Fruit fly (Drosophila melanogaster) S2 (cell line): ENCODE measurements around the gene CTCF.

ENCODE experiments used
- CG8478 ChIP-seq: fragments of >200 bp; optimal IDR thresholded peaks from 2 replicates; lab custom pipeline; 2018
- CTCF ChIP-seq, 2 experiments: fragments of >200 bp; optimal IDR thresholded peaks; 2 replicates each; lab custom pipeline; 2018

The CTCF gene

DNA sequence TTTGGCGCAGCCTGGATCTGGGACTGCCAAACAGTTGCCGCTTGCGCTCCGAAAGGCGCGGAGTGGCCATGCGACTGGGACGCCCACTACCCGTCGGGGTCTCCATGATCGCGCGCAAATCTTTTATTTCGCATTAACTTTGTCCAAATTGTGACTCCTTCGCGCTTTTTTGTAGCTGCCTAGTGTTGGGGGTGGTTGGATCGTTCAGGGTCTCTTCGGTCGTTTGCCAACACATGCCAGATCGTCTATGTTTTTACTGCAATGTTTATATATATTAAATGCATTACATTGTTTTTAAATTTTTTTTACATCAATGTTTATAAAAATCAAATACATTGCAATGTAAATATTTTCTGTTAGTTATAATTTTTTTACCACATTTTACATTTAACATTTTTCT lies 17.7 kb downstream of the CTCF start:
- TF ChIP-seq CTCF (optimal IDR thresholded peaks at IDR 0.05; lab: Kevin White, UChicago) (no peak), CG8478 (lab: Kevin White, UChicago) (no peak)

DNA sequence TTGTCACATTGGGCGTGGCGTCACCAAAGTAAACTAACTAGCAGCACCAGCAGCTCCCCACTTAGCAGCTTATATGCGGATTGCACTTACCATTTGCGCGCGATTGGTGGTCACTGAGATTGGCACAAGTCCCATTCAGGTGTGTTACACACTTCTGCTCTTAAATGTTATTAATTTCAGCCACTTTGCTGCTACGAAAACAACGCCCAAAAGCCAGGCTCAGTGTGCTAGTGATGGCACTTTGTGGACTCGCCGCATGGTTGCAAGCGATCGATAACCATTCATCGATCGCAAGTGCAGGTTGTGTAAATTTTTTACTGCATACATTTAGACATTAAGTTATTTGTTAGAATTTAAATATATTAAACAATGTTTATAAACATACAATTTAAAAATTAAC lies 21.5 kb downstream of the CTCF start, which contains the start of the genes wrm1 and wrm2:
TSS of gene wrm1 (minus strand) at position 237 of the 400 bp plus-strand sequence.
TSS of gene wrm2 (minus strand) at position 237 of the 400 bp plus-strand sequence.
- TF ChIP-seq CTCF (optimal IDR thresholded peaks at IDR 0.05; lab: Kevin White, UChicago) = no peak
- TF ChIP-seq CG8478 (lab: Kevin White, UChicago) = no peak

DNA sequence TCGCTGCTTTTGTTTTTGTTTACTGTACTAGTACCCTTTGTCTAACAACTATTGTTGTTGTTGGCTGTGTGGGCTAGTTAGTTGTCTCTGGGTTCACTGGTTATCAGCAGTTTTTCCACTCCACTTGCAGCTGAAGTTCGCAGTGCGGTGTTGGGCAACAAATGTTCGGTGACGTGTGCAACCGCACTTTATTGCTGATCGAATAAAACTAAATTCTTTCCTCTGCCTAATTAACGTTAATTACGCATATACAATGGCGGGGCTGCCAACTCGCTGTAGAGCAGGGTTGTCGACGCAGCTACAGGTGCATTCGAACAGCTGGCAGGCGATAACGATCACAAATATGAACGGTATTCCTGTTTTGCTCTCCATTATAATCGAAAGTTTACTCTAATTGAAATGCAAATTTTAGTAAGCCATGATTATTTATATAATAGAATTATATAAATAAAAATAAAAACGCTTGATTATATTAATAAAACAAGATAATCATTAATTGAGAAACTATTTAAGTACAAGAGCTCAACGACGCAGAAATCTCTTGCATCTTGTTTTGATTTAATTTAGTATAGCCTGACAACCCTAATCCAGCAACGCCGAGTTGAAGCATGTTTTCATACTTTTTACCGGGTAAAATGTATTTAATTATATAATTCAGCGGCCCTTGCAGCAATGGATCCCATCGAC lies 27.8 kb downstream of the CTCF start, which contains the start of the genes mrva, CG42307 and mus312:
TSS of gene mrva (minus strand) at position 276 of the 687 bp plus-strand sequence.
TSS of gene CG42307 (plus strand) at position 566 of the 687 bp plus-strand sequence.
TSS of gene mus312 (plus strand) at position 566 of the 687 bp plus-strand sequence.
- TF ChIP-seq CTCF (optimal IDR thresholded peaks at IDR 0.05; lab: Kevin White, UChicago) = no peak
- no peak for TF ChIP-seq CG8478 (lab: Kevin White, UChicago)

DNA sequence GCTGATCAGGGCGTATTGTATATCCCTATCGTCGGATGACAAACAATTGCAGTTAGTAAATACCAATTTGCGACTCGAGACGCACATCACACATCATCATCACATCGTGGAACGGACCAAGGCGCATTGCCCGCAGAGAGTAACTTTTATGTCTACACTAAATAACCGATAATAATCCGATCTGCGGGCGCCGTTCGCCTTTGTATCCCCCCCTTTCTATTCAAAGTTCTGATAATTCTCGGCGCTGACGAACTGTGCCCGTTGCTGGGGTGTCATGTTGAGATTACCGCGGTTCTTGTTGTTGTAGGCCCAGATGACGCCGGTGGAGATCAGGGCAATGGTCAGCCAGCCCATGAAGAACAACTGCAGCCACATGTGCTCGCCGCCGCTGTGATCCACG lies 29.8 kb downstream of the CTCF start:
- TF ChIP-seq CG8478 (lab: Kevin White, UChicago) (no peak), CTCF (optimal IDR thresholded peaks at IDR 0.05; lab: Kevin White, UChicago) (no peak)

DNA sequence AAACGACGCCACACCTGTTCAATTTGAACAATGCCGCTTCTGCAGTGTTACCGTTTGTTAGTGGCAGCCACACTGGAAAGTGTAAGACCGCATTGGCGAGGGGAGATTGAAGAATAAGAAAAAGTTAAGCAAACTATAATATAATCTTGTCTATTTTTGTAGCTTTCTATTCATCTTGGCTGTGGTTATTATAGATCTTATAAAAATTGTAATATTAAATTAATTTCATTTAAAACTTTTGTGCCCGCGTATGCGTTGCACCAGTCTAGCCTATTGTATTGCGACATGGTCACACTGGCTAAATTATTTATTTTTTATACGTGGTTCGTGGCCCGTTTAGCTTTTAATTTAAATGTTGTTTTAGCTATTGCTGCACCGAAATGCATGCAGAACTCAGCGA lies 33.2 kb downstream of the CTCF start, which contains the start of the genes RhoGEF4 and Rint1:
TSS of gene RhoGEF4 (minus strand) at position 64 of the 400 bp plus-strand sequence.
TSS of gene Rint1 (plus strand) at position 272 of the 400 bp plus-strand sequence.
- no peak for TF ChIP-seq CG8478 (lab: Kevin White, UChicago)
- no peak for TF ChIP-seq CTCF (optimal IDR thresholded peaks at IDR 0.05; lab: Kevin White, UChicago)

DNA sequence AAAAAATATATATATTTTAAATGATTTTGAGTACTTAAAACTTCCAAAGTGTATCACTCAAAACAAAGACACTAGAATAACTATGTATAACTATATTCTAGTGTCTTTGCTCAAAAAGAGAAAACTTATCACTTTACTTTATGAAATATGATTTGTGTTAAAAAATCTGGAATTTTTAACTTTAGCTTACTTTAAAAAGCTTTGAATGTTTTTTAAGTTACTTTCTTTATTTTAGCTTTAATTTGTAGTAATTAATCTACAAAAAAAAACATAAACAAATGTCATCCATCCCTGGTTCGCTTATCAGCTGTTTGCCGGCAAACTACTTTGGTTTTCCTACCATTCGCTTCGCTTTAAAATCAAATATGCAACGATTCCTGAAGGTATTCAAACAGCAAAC lies 36.7 kb downstream of the CTCF start, which contains the start of gene CG8607:
TSS of gene CG8607 (plus strand) at position 301 of the 400 bp plus-strand sequence.
- TF ChIP-seq CTCF (optimal IDR thresholded peaks at IDR 0.05; lab: Kevin White, UChicago) = no peak
- no peak for TF ChIP-seq CG8478 (lab: Kevin White, UChicago)

DNA sequence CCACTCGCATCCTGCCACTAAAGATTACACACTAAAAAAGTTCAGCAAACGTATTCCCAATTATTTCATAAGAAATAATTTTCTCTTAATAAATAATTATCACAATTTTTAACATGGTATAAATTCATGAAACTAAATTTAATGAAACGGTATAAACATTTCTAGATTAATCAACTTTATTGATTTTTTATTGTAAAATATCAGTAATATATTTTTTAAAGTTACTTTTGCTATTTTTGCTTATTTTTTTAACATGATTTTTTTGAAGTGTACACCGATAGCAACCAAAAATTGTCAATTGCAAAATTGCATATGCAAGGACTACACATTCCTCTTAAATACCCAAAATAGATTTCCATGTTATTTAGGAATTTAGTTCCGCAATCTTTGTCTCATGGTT lies 42.4 kb downstream of the CTCF start:
- TF ChIP-seq CG8478 (lab: Kevin White, UChicago) (no peak), CTCF (optimal IDR thresholded peaks at IDR 0.05; lab: Kevin White, UChicago) (no peak)

DNA sequence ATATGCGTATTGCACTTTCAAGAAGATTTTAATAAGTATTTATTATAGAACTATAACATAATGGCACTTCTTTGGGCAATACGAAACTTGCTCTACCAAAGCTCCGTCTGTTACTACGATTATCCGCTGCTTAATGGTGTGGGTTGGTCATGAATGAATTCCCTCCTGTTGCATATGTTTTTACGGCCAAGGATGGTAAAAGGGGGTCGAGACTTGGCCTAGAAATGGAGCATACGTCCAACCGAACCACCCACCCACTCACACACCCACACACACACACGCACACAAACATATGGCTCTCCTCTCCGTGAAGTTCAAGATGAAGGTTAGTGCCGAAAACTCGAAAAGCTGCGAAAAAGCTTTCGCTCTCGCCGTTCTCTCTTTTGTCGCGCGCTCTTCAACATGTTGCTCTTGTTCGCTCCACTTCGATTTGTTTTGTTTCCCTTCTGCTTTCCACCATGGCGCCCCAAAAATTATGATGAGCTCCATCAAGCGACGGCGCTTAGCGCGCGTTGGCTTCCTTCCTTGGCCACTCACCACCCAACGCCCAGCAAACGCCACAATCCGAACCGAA lies 42.9 kb downstream of the CTCF start:
- TF ChIP-seq CTCF (optimal IDR thresholded peaks at IDR 0.05; lab: Kevin White, UChicago) (no peak), CG8478 (lab: Kevin White, UChicago) (no peak)

DNA sequence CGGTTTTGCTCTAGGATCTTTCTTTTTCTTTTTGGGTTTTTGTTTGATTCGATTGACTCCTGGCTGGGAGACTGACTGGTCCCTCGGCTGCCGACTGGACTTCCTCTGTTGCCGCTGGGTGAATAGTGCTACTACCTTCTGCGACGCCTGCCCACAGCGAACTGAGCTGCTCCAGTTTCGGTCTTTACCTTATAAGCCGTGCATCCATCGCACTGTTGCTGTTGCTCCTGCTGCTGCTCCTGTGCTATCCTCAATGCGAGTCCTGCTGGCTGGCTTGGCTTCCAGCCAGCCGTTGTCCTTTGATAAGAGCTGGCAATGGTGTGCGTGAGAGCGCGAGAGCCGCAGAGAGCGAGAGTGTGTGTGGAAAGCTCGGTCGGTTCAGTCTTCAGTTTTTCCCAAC lies 43.8 kb downstream of the CTCF start, which contains the start of gene unc-13-4A:
TSS of gene unc-13-4A (minus strand) at position 143 of the 400 bp plus-strand sequence.
- TF ChIP-seq CTCF (optimal IDR thresholded peaks at IDR 0.05; lab: Kevin White, UChicago) = no peak
- TF ChIP-seq CG8478 (lab: Kevin White, UChicago) = no peak
